Fruit fly (Drosophila melanogaster): ENCODE data around the gene Pfdn6.
A peak's percentile ranks its signal among the peaks of the same experiment; 100 is the strongest.

Pfdn6 gene

DNA sequence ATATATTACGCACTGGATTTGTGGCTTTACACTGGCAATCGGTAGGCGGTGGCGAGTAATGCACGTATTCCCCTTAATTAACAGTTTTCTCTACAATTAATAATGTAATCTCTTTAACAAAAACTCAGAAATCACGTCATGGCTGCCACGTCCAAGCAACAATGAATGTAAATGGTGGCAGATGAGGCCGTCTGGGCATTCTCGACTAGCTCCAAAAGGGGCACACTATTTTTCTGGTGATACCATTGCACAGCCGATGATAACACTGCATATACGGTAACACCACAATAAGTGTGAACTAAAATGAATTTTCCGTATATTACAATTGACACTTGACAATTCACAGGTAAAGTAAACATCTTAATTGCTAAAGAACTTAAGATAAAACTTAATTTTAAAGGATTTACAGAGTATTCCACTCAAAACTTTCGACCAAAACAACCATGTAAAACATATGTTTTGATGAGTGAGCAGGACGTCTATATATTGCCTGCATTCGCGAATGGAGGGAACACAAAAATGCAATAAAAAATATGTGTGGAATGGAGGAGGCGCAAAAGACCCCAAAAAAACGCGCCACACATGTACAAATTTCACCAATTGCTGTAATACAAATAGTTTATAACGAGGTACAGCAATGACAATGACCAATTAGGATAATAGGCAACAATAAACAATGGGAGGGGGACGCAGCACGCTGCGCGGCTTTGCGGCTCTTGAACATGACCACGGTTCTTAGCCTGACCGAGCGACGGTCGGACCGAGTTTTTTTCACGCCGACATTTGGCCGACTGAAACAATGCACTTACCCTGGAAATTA is 14.0 kb upstream of the Pfdn6 start:
- no peak for TF ChIP-seq pita (GFP tag; optimal IDR thresholded peaks at IDR 0.05)
- no peak for TF ChIP-seq inv (GFP tag; IDR thresholded peaks at IDR 0.05; ENCODE audit: partially characterized antibody)
- TF ChIP-seq CoRest (tag; optimal IDR thresholded peaks at IDR 0.05): no peak
- TF ChIP-seq CG17912 (GFP tag; optimal IDR thresholded peaks at IDR 0.05): no peak
- TF ChIP-seq row (GFP tag; IDR thresholded peaks at IDR 0.05): peak; percentile 38; the same call in 1 of the 3 replicates
- no peak for TF ChIP-seq CG6683 (GFP tag; optimal IDR thresholded peaks at IDR 0.05)
- TF ChIP-seq phol (tag; optimal IDR thresholded peaks at IDR 0.05): peak; percentile 89
- peak; percentile 65 for TF ChIP-seq Lhr (GFP tag; optimal IDR thresholded peaks at IDR 0.05)
- TF ChIP-seq pros (GFP tag; optimal IDR thresholded peaks at IDR 0.05): no peak
- TF ChIP-seq Camta (GFP tag; optimal IDR thresholded peaks at IDR 0.05): no peak
- TF ChIP-seq CG17186 (GFP tag; optimal IDR thresholded peaks at IDR 0.05): peak; percentile 11
- TF ChIP-seq CG14050 (GFP tag; IDR thresholded peaks at IDR 0.05): no peak
- no peak for TF ChIP-seq CG16815 (GFP tag; optimal IDR thresholded peaks at IDR 0.05)
- no peak for TF ChIP-seq prd (optimal IDR thresholded peaks at IDR 0.05)
- no peak for TF ChIP-seq prd (GFP tag; IDR thresholded peaks at IDR 0.05)
- TF ChIP-seq CG4854 (GFP tag; optimal IDR thresholded peaks at IDR 0.05): no peak
- TF ChIP-seq vnd (GFP tag; IDR thresholded peaks at IDR 0.05; ENCODE audit: partially characterized antibody): no peak
- TF ChIP-seq crp (GFP tag; optimal IDR thresholded peaks at IDR 0.05): peak; percentile 54 to 84
- no peak for TF ChIP-seq CG9727 (GFP tag; optimal IDR thresholded peaks at IDR 0.05)
- no peak for TF ChIP-seq NK7.1 (GFP tag; optimal IDR thresholded peaks at IDR 0.05)
- TF ChIP-seq slou (GFP tag; optimal IDR thresholded peaks at IDR 0.05): no peak
- peak; percentile 29 for TF ChIP-seq BtbVII (GFP tag; optimal IDR thresholded peaks at IDR 0.05)
- TF ChIP-seq Opbp (GFP tag; IDR thresholded peaks at IDR 0.05; ENCODE audit: partially characterized antibody): peak; percentile 38; the same call in 1 of the 3 replicates
- no peak for TF ChIP-seq CG1024 (GFP tag; IDR thresholded peaks at IDR 0.05)
- TF ChIP-seq Side (GFP tag; optimal IDR thresholded peaks at IDR 0.05): no peak
- no peak for TF ChIP-seq CkIIα-i1 (GFP tag; IDR thresholded peaks at IDR 0.05)
- TF ChIP-seq HmgZ (tag; optimal IDR thresholded peaks at IDR 0.05): peak; percentile 33
- TF ChIP-seq sob (GFP tag; IDR thresholded peaks at IDR 0.05): no peak
- TF ChIP-seq slbo (GFP tag; IDR thresholded peaks at IDR 0.05): no peak
- TF ChIP-seq Scr (GFP tag; IDR thresholded peaks at IDR 0.05; ENCODE audit: partially characterized antibody): 0 out of 2 replicates have a peak, but pooled peaks have one; percentile 17
- TF ChIP-seq CG12155 (GFP tag; optimal IDR thresholded peaks at IDR 0.05): no peak
- no peak for TF ChIP-seq crc (GFP tag; optimal IDR thresholded peaks at IDR 0.05)
- no peak for TF ChIP-seq ranshi (GFP tag; IDR thresholded peaks at IDR 0.05)
- no peak for TF ChIP-seq schlank (tag; optimal IDR thresholded peaks at IDR 0.05)
- TF ChIP-seq CG1233 (GFP tag; optimal IDR thresholded peaks at IDR 0.05): peak; percentile 26
- 0 out of 3 replicates have a peak, but pooled peaks have one; percentile 6 for TF ChIP-seq CG16813 (GFP tag; IDR thresholded peaks at IDR 0.05; ENCODE audit: partially characterized antibody)
- TF ChIP-seq unc-4 (GFP tag; IDR thresholded peaks at IDR 0.05; ENCODE audit: partially characterized antibody): no peak
- TF ChIP-seq en (GFP tag; optimal IDR thresholded peaks at IDR 0.05): no peak
- no peak for TF ChIP-seq Mes4 (GFP tag; optimal IDR thresholded peaks at IDR 0.05)
- no peak for TF ChIP-seq Hr39 (optimal IDR thresholded peaks at IDR 0.05)
- TF ChIP-seq CG34376 (GFP tag; optimal IDR thresholded peaks at IDR 0.05): peak; percentile 44
- TF ChIP-seq MTF-1 (GFP tag; optimal IDR thresholded peaks at IDR 0.05; ENCODE audit: borderline replicate concordance): no peak
- no peak for TF ChIP-seq btn (GFP tag; optimal IDR thresholded peaks at IDR 0.05)
- TF ChIP-seq CG30020 (tag; optimal IDR thresholded peaks at IDR 0.05): peak; percentile 38
- no peak for TF ChIP-seq klu (GFP tag; IDR thresholded peaks at IDR 0.05)
- TF ChIP-seq CG8359 (GFP tag; optimal IDR thresholded peaks at IDR 0.05; ENCODE audit: borderline replicate concordance): no peak
- TF ChIP-seq ac (GFP tag; optimal IDR thresholded peaks at IDR 0.05): no peak
- no peak for TF ChIP-seq Dek (tag; optimal IDR thresholded peaks at IDR 0.05)
- no peak; the same call in 1 of the 2 replicates for TF ChIP-seq GATAe (GFP tag; conservative IDR thresholded peaks at IDR 0.05)

All from whole organism, embryonic.